Worm (Caenorhabditis elegans): ENCODE measurements around the gene ugt-14.

The ugt-14 gene

DNA sequence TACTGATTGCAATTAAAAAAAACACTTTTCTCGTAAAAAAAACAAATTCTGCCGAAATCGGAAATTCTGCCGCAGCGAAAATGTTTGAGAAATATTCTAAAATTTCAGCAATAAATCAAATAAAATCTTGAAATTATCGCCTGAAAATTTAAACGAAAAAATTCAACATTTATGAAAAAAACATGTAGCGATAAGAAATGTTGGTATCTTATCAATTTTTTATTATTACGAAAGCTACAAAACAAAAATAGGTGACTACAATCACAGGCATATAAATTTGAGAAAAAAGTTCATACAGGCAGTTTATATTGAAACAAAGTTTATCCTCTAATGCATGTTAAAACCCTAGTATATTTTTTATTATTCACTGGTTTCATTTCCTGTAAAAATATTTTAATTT is at the start of gene ugt-14:
Gene ugt-14 (plus strand): TSS at position 301 of the 400 bp plus-strand sequence.
- TF ChIP-seq elt-1 (tag; optimal IDR thresholded peaks at IDR 0.05; ENCODE audit: borderline replicate concordance, insufficient read depth) (no peak), pha-4 (tag; optimal IDR thresholded peaks at IDR 0.05) (no peak), sem-2 (GFP tag; optimal IDR thresholded peaks at IDR 0.05) (no peak), mep-1 (tag; optimal IDR thresholded peaks at IDR 0.05) (no peak), blmp-1 (tag; optimal IDR thresholded peaks at IDR 0.05) (no peak), ceh-83 (GFP tag; optimal IDR thresholded peaks at IDR 0.05) (no peak), mab-5 (tag; optimal IDR thresholded peaks at IDR 0.05) (no peak), zip-8 (tag; optimal IDR thresholded peaks at IDR 0.05) (no peak), nhr-237 (tag; optimal IDR thresholded peaks at IDR 0.05) (no peak), nhr-12 (tag; optimal IDR thresholded peaks at IDR 0.05) (no peak), snpc-4 (tag; optimal IDR thresholded peaks at IDR 0.05) (no peak), elt-3 (tag; optimal IDR thresholded peaks at IDR 0.05) (no peak)

DNA sequence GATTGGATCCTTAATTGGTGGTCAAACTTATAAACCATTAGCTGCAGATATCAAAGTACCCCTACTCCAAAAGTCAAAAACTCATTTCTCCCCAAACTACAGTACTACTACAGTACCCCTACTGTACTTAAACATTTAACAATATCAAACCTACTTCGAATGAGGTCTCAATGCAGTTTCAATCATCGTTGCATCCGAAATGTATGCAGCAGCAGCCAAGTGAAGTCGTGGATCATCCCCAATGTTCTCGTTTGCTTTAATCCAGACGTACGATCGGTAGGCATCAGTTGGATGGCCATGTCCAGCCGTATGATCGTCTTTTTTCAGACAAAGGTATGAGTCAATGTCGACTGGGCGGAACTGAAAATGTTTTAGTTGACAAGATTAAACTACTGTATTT is 48.5 kb upstream of the ugt-14 start:
- TF ChIP-seq flh-1 (GFP tag; optimal IDR thresholded peaks at IDR 0.05) (no peak), nhr-2 (tag; optimal IDR thresholded peaks at IDR 0.05) (no peak), nhr-12 (tag; optimal IDR thresholded peaks at IDR 0.05) (no peak), mep-1 (tag; optimal IDR thresholded peaks at IDR 0.05) (no peak), ces-1 (GFP tag; optimal IDR thresholded peaks at IDR 0.05) (no peak), hlh-1 (tag; optimal IDR thresholded peaks at IDR 0.05) (no peak), sptf-1 (tag; optimal IDR thresholded peaks at IDR 0.05) (no peak), cnd-1 (tag; optimal IDR thresholded peaks at IDR 0.05) (no peak), snpc-4 (tag; optimal IDR thresholded peaks at IDR 0.05) (no peak), zip-8 (tag; optimal IDR thresholded peaks at IDR 0.05) (no peak), nhr-28 (tag; optimal IDR thresholded peaks at IDR 0.05) (no peak)

DNA sequence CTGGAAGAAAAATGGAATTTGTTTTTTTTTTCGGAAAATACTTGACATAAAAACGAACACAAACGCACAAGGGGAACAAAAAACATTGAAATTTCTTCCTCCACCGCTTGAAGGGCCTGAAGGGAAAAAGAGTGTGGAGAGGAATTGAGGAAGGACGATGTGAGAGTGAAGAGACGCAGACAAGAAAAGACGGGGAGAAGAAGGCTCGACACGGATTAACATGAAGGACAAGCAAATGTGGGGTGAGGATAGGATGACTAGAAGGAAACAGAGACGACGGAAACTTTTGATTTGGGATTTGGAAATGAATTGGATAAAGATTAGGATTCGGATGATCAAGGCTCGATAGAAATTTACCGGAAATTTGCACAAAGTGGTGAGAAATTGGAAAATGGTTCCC is 45.5 kb upstream of the ugt-14 start:
- TF ChIP-seq unc-62 (GFP tag; optimal IDR thresholded peaks at IDR 0.05) (peak; percentile 37), sptf-1 (tag; optimal IDR thresholded peaks at IDR 0.05) (peak; percentile 12), mep-1 (tag; optimal IDR thresholded peaks at IDR 0.05) (peak; percentile 13), flh-1 (GFP tag; optimal IDR thresholded peaks at IDR 0.05) (no peak), sem-2 (GFP tag; optimal IDR thresholded peaks at IDR 0.05) (no peak), unc-120 (tag; optimal IDR thresholded peaks at IDR 0.05; ENCODE audit: poor library complexity, severe bottlenecking) (peak; percentile 20), pha-4 (tag; optimal IDR thresholded peaks at IDR 0.05) (no peak), cnd-1 (tag; optimal IDR thresholded peaks at IDR 0.05) (no peak), tbx-8 (GFP tag; optimal IDR thresholded peaks at IDR 0.05) (no peak), ces-1 (GFP tag; optimal IDR thresholded peaks at IDR 0.05) (peak; percentile 39), nhr-76 (tag; optimal IDR thresholded peaks at IDR 0.05) (no peak)

DNA sequence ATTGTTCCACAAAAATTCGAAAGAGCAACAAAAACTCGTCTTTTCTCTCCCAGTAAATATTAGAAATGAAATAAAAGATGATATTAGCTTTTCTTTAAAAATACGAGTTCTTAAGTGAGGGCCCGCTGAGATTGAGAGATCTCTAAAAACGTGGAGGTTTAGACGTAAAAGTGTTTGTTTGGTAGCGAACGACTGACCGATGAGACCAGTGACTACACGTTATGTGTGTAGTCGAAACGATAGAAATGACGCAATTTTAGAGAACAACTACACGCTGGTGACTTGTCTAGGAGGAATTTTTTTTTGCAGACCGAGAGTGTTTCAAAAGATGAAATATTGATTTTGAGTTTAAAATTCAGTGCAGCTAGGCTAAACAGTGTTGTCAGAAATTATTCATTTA is 43.3 kb upstream of the ugt-14 start, which contains the start of gene C37H5.13:
Gene C37H5.13 (minus strand): TSS at position 229 of the 400 bp plus-strand sequence.
- peak; percentile 43 for TF ChIP-seq zip-8 (tag; optimal IDR thresholded peaks at IDR 0.05)
- TF ChIP-seq nhr-237 (tag; optimal IDR thresholded peaks at IDR 0.05): no peak

DNA sequence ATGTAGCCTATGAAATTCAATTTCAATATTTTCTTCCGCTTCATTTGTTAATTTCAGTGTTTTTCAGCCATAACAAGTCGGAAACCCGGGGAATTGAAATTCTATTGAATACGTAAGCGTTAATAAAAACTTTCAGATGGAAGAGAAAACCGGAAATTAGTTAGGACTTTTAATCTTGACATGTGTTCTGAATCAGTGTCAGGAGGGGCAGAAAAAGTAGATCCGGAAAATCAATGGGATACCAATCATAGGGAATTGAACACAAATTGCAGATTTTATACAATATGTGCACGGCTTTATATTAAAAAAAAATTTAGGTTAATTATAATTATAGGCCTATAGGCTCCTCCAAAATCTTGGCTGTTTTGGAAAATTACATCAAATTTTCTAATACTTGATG is 41.7 kb upstream of the ugt-14 start:
- TF ChIP-seq ceh-83 (GFP tag; optimal IDR thresholded peaks at IDR 0.05) (no peak), ceh-43 (GFP tag; optimal IDR thresholded peaks at IDR 0.05) (no peak), sptf-1 (tag; optimal IDR thresholded peaks at IDR 0.05) (no peak), lin-32 (GFP tag; optimal IDR thresholded peaks at IDR 0.05) (no peak)

DNA sequence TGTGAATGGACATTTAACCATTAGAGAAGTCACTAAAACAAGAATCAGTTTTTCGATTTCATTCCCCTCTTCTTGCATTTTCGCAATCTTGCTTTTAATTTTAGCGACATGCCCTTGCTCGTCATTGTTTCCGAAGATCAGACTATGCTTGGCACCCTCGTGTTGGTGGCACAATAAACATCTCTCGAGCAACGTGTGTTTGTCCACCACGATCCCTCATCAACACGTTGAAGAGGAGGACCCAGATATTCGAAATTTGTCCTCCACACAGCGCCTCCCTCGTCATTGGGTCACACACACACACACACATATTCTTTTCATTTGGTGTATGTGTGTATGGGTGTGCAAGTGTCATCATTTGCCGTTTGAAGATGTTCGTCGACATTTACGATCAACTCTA is 40.7 kb upstream of the ugt-14 start, which contains the start of gene srd-32:
Gene srd-32 (plus strand): TSS at position 301 of the 400 bp plus-strand sequence.
- TF ChIP-seq unc-120 (tag; optimal IDR thresholded peaks at IDR 0.05; ENCODE audit: poor library complexity, severe bottlenecking): no peak
- no peak for TF ChIP-seq mab-5 (tag; optimal IDR thresholded peaks at IDR 0.05)
- no peak for TF ChIP-seq hlh-1 (tag; optimal IDR thresholded peaks at IDR 0.05)
- TF ChIP-seq elt-1 (tag; optimal IDR thresholded peaks at IDR 0.05; ENCODE audit: borderline replicate concordance, insufficient read depth): no peak
- no peak for TF ChIP-seq lin-32 (GFP tag; optimal IDR thresholded peaks at IDR 0.05)
- no peak for TF ChIP-seq nhr-237 (tag; optimal IDR thresholded peaks at IDR 0.05)
- TF ChIP-seq nhr-2 (tag; optimal IDR thresholded peaks at IDR 0.05): no peak
- no peak for TF ChIP-seq drap-1 (GFP tag; optimal IDR thresholded peaks at IDR 0.05)
- no peak for TF ChIP-seq unc-62 (GFP tag; optimal IDR thresholded peaks at IDR 0.05)
- no peak for TF ChIP-seq unc-39 (tag; optimal IDR thresholded peaks at IDR 0.05)
- TF ChIP-seq elt-3 (tag; optimal IDR thresholded peaks at IDR 0.05): no peak
- no peak for TF ChIP-seq pha-4 (tag; optimal IDR thresholded peaks at IDR 0.05)
- no peak for TF ChIP-seq lin-13 (tag; optimal IDR thresholded peaks at IDR 0.05)
- TF ChIP-seq mls-2 (tag; optimal IDR thresholded peaks at IDR 0.05): no peak
- TF ChIP-seq bed-3 (GFP tag; optimal IDR thresholded peaks at IDR 0.05): no peak
- no peak for TF ChIP-seq nhr-12 (tag; optimal IDR thresholded peaks at IDR 0.05)
- no peak for TF ChIP-seq nhr-76 (tag; optimal IDR thresholded peaks at IDR 0.05)
- no peak for TF ChIP-seq snpc-4 (tag; optimal IDR thresholded peaks at IDR 0.05)
- TF ChIP-seq M03D4.4 (tag; optimal IDR thresholded peaks at IDR 0.05): no peak
